Worm (Caenorhabditis elegans) whole organism, L1 larva: ENCODE data around the gene smr-1.

Experiments
- C16A3.4 ChIP-seq: fragments of 150-350 bp; optimal IDR thresholded peaks from 2 replicates; lab custom pipeline; 2014; ENCODE audit warnings: missing biosample characterization, missing genetic modification characterization
- C34B4.2 ChIP-seq: sonication (generic microtip); optimal IDR thresholded peaks from 2 replicates; lab custom pipeline; 2017; ENCODE audit warnings: mild to moderate bottlenecking, missing genetic modification characterization, missing compliant biosample characterization
- Y116A8C.19 ChIP-seq: sonication (generic microtip); optimal IDR thresholded peaks from 2 replicates; lab custom pipeline; 2016; ENCODE audit warnings: missing compliant biosample characterization, missing genetic modification characterization, borderline replicate concordance
- aha-1 ChIP-seq: fragments of 150-350 bp; optimal IDR thresholded peaks from 2 replicates; lab custom pipeline; 2014; ENCODE audit warnings: missing biosample characterization, missing genetic modification characterization
- alr-1 ChIP-seq: fragments of 200-800 bp; sonication (Bioruptor generic); optimal IDR thresholded peaks from 2 replicates; lab custom pipeline; 2018; ENCODE audit warnings: borderline replicate concordance, mild to moderate bottlenecking, missing genetic modification characterization, missing compliant biosample characterization
- ama-1 ChIP-seq: fragments of 150-350 bp; optimal IDR thresholded peaks from 2 replicates; lab custom pipeline; 2014
- blmp-1 ChIP-seq: fragments of 150-350 bp; optimal IDR thresholded peaks from 2 replicates; lab custom pipeline; 2014; ENCODE audit warnings: missing biosample characterization, missing genetic modification characterization
- ceh-8 ChIP-seq: fragments of 200-800 bp; sonication (Bioruptor generic); optimal IDR thresholded peaks from 2 replicates; lab custom pipeline; 2018; ENCODE audit warnings: mild to moderate bottlenecking, missing genetic modification characterization, moderate library complexity, missing compliant biosample characterization
- ceh-82 ChIP-seq, 3 experiments: fragments of 150-350 bp in 1 of 3; sonication (generic microtip) in 2 of 3; optimal IDR thresholded peaks; 2 replicates each; lab custom pipeline; 2014 to 2017; ENCODE audit warnings: missing biosample characterization in 3 of 3, missing genetic modification characterization in 3 of 3
- ceh-88 ChIP-seq: fragments of 200-800 bp; sonication (Bioruptor generic); IDR thresholded peaks from 2 replicates; pipeline ENCODE4 v1.3.6; 2022; ENCODE audit warnings: missing genetic modification characterization, missing compliant biosample characterization
- ces-1 ChIP-seq: fragments of 150-350 bp; optimal IDR thresholded peaks from 2 replicates; lab custom pipeline; 2014; ENCODE audit warnings: missing biosample characterization, missing genetic modification reagents, missing genetic modification characterization
- dpl-1 ChIP-seq, 3 experiments: fragments of 150-350 bp in 2 of 3; sonication (generic microtip) in 1 of 3; optimal IDR thresholded peaks; 2 replicates each; lab custom pipeline; 2014 to 2017; ENCODE audit warnings: missing biosample characterization in 3 of 3, missing genetic modification characterization in 3 of 3, missing genetic modification reagents in 3 of 3
- dsc-1 ChIP-seq: sonication (generic microtip); optimal IDR thresholded peaks from 2 replicates; lab custom pipeline; 2016; ENCODE audit warnings: mild to moderate bottlenecking, missing genetic modification characterization, missing compliant biosample characterization
- egl-13 ChIP-seq: sonication (generic microtip); optimal IDR thresholded peaks from 2 replicates; lab custom pipeline; 2016; ENCODE audit warnings: missing genotype, missing genetic modification reagents, missing genetic modification characterization, missing compliant biosample characterization
- egl-27 ChIP-seq, 2 experiments: fragments of 150-350 bp in 1 of 2; sonication (generic microtip); optimal IDR thresholded peaks; 3 replicates each; lab custom pipeline; 2017 to 2018; ENCODE audit warnings: missing biosample characterization in 2 of 2, missing genetic modification characterization in 2 of 2, missing genetic modification reagents in 2 of 2
- elt-2 ChIP-seq: sonication (generic microtip); optimal IDR thresholded peaks from 2 replicates; lab custom pipeline; 2016; ENCODE audit warnings: missing genetic modification characterization, mild to moderate bottlenecking, inconsistent platforms, missing compliant biosample characterization, missing genetic modification reagents
- elt-3 ChIP-seq, 6 experiments: fragments of 150-350 bp in 1 of 6; sonication (generic microtip); optimal IDR thresholded peaks; 2 replicates each; lab custom pipeline; 2017 to 2018; ENCODE audit warnings: missing biosample characterization in 6 of 6, missing genetic modification characterization in 6 of 6, inconsistent platforms in 1 of 6
- fkh-10 ChIP-seq: sonication (generic microtip); optimal IDR thresholded peaks from 2 replicates; lab custom pipeline; 2017; ENCODE audit warnings: missing biosample characterization, missing genetic modification reagents, missing genetic modification characterization
- fkh-4 ChIP-seq: sonication (generic microtip); optimal IDR thresholded peaks from 2 replicates; lab custom pipeline; 2016; ENCODE audit warnings: missing compliant biosample characterization, missing genetic modification characterization, borderline replicate concordance
- fos-1 ChIP-seq: fragments of 150-350 bp; optimal IDR thresholded peaks from 2 replicates; lab custom pipeline; 2014; ENCODE audit warnings: missing biosample characterization, missing genetic modification characterization
- grh-1 ChIP-seq: fragments of 200-800 bp; sonication (Bioruptor generic); IDR thresholded peaks from 2 replicates; pipeline ENCODE4 v1.3.6; 2022; ENCODE audit warnings: missing genetic modification reagents, missing genetic modification characterization, missing compliant biosample characterization
- hlh-4 ChIP-seq: sonication (generic microtip); optimal IDR thresholded peaks from 2 replicates; lab custom pipeline; 2016; ENCODE audit warnings: mild to moderate bottlenecking, missing genetic modification characterization, missing compliant biosample characterization
- irx-1 ChIP-seq: sonication (generic microtip); optimal IDR thresholded peaks from 2 replicates; lab custom pipeline; 2016; ENCODE audit warnings: missing genetic modification characterization, missing compliant biosample characterization
- isw-1 ChIP-seq: fragments of 200-800 bp; sonication (Bioruptor generic); IDR thresholded peaks from 2 replicates; pipeline ENCODE4 v1.3.6; 2022; ENCODE audit warnings: missing genetic modification characterization, missing compliant biosample characterization
- lin-13 ChIP-seq: fragments of 150-350 bp; optimal IDR thresholded peaks from 2 replicates; lab custom pipeline; 2014; ENCODE audit warnings: missing biosample characterization, missing genetic modification reagents, missing genetic modification characterization
- lin-14 ChIP-seq: fragments of 200-800 bp; sonication (Bioruptor generic); optimal IDR thresholded peaks from 2 replicates; lab custom pipeline; 2018; ENCODE audit warnings: mild to moderate bottlenecking, missing genetic modification characterization, moderate library complexity, missing compliant biosample characterization
- lin-39 ChIP-seq: fragments of 150-350 bp; optimal IDR thresholded peaks from 2 replicates; lab custom pipeline; 2014; ENCODE audit warnings: missing biosample characterization, missing genetic modification reagents, missing genetic modification characterization
- lsy-2 ChIP-seq, 2 experiments: fragments of 150-350 bp; optimal IDR thresholded peaks; 2 replicates each; lab custom pipeline; 2014; ENCODE audit warnings: missing biosample characterization in 2 of 2, missing genetic modification characterization in 2 of 2
- mef-2 ChIP-seq: fragments of 150-350 bp; optimal IDR thresholded peaks from 2 replicates; lab custom pipeline; 2014; ENCODE audit warnings: missing biosample characterization, missing genetic modification characterization
- mep-1 ChIP-seq: fragments of 150-350 bp; optimal IDR thresholded peaks from 2 replicates; lab custom pipeline; 2014; ENCODE audit warnings: missing biosample characterization, missing genetic modification characterization
- nhr-12 ChIP-seq: sonication (generic microtip); optimal IDR thresholded peaks from 2 replicates; lab custom pipeline; 2017; ENCODE audit warnings: missing biosample characterization, missing genetic modification characterization
- nhr-19 ChIP-seq: fragments of 200-800 bp; sonication (Bioruptor generic); conservative IDR thresholded peaks from 2 replicates; pipeline ENCODE4 v1.3.6; 2022; ENCODE audit warnings: missing genetic modification characterization, missing compliant biosample characterization
- nhr-20 ChIP-seq: sonication (generic microtip); optimal IDR thresholded peaks from 2 replicates; lab custom pipeline; 2016; ENCODE audit warnings: mild to moderate bottlenecking, missing genetic modification characterization, missing compliant biosample characterization
- nhr-237 ChIP-seq: fragments of 150-350 bp; optimal IDR thresholded peaks from 2 replicates; lab custom pipeline; 2014; ENCODE audit warnings: missing biosample characterization, missing genetic modification characterization
- nhr-47 ChIP-seq: sonication (generic microtip); optimal IDR thresholded peaks from 2 replicates; lab custom pipeline; 2016; ENCODE audit warnings: mild to moderate bottlenecking, missing genetic modification characterization, moderate library complexity, missing compliant biosample characterization
- nhr-71 ChIP-seq: sonication (generic microtip); optimal IDR thresholded peaks from 2 replicates; lab custom pipeline; 2016; ENCODE audit warnings: mild to moderate bottlenecking, missing genetic modification characterization, moderate library complexity, missing compliant biosample characterization
- nhr-77 ChIP-seq: fragments of 150-350 bp; optimal IDR thresholded peaks from 2 replicates; lab custom pipeline; 2014; ENCODE audit warnings: missing biosample characterization, missing genetic modification characterization
- nhr-84 ChIP-seq: sonication (generic microtip); optimal IDR thresholded peaks from 2 replicates; lab custom pipeline; 2017; ENCODE audit warnings: missing biosample characterization, missing genetic modification characterization
- nhr-90 ChIP-seq: sonication (generic microtip); optimal IDR thresholded peaks from 2 replicates; lab custom pipeline; 2016; ENCODE audit warnings: mild to moderate bottlenecking, missing genetic modification characterization, missing compliant biosample characterization; ENCODE audit not compliant: poor library complexity
- pax-3 ChIP-seq: fragments of 200-800 bp; sonication (Bioruptor generic); optimal IDR thresholded peaks from 2 replicates; lab custom pipeline; 2018; ENCODE audit warnings: mild to moderate bottlenecking, missing genetic modification characterization, moderate library complexity, missing compliant biosample characterization
- pqm-1 ChIP-seq: sonication (generic microtip); optimal IDR thresholded peaks from 3 replicates; lab custom pipeline; 2017; ENCODE audit warnings: missing biosample characterization, missing genetic modification characterization
- rnt-1 ChIP-seq: sonication (generic microtip); optimal IDR thresholded peaks from 2 replicates; lab custom pipeline; 2016; ENCODE audit warnings: mild to moderate bottlenecking, missing genetic modification characterization, moderate library complexity, missing compliant biosample characterization
- sox-4 ChIP-seq: sonication (generic microtip); optimal IDR thresholded peaks from 2 replicates; lab custom pipeline; 2016; ENCODE audit warnings: missing genetic modification characterization, missing compliant biosample characterization
- tbx-2 ChIP-seq: sonication (generic microtip); optimal IDR thresholded peaks from 2 replicates; lab custom pipeline; 2016; ENCODE audit warnings: missing genetic modification characterization, missing compliant biosample characterization
- tlp-1 ChIP-seq: fragments of 150-350 bp; optimal IDR thresholded peaks from 2 replicates; lab custom pipeline; 2014; ENCODE audit warnings: missing biosample characterization, missing genetic modification characterization
- unc-130 ChIP-seq: fragments of 150-350 bp; optimal IDR thresholded peaks from 2 replicates; lab custom pipeline; 2017; ENCODE audit warnings: missing biosample characterization, missing genetic modification characterization, inconsistent platforms
- unc-30 ChIP-seq: sonication (generic microtip); optimal IDR thresholded peaks from 2 replicates; lab custom pipeline; 2017; ENCODE audit warnings: missing biosample characterization, missing genetic modification characterization
- unc-86 ChIP-seq: sonication (generic microtip); optimal IDR thresholded peaks from 2 replicates; lab custom pipeline; 2016; ENCODE audit warnings: missing genetic modification characterization, missing compliant biosample characterization
- vab-15 ChIP-seq: sonication (generic microtip); optimal IDR thresholded peaks from 2 replicates; lab custom pipeline; 2017; ENCODE audit warnings: missing genotype, mild to moderate bottlenecking, missing genetic modification characterization, missing compliant biosample characterization
- zag-1 ChIP-seq: fragments of 150-350 bp; optimal IDR thresholded peaks from 2 replicates; lab custom pipeline; 2014; ENCODE audit warnings: missing biosample characterization, missing genetic modification characterization
- zip-4 ChIP-seq: fragments of 200-800 bp; sonication (Bioruptor generic); optimal IDR thresholded peaks from 2 replicates; lab custom pipeline; 2018; ENCODE audit warnings: mild to moderate bottlenecking, missing genetic modification characterization, moderate library complexity, missing compliant biosample characterization
- ztf-11 ChIP-seq, 2 experiments: sonication (generic microtip); optimal IDR thresholded peaks; 2 replicates each; lab custom pipeline; 2016 to 2017; ENCODE audit warnings: missing genetic modification characterization in 2 of 2, missing biosample characterization in 1 of 2, missing compliant biosample characterization in 1 of 2
- ztf-4 ChIP-seq: fragments of 150-350 bp; optimal IDR thresholded peaks from 2 replicates; lab custom pipeline; 2014; ENCODE audit warnings: missing biosample characterization, missing genetic modification characterization

The smr-1 gene

DNA sequence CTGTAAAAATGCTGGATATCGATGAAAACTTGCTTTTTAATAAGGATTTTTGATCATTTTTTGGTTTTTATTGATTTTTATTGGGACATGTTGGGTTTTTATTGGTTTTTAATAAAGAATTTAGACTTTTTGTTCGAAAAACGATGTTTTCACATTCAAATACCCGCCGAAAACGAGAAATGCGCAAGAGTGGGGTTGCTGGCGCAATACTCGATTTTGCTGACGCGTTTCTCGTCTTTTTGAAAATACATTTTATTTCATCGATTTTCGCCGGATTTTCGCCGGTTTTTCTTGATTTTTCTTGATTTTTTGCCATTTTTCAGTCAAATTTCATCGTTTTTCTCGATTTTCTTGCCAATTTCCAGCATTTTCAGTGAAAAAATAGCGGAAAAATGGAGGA lies at the start of gene smr-1:
Gene smr-1, plus strand, starts transcription at position 375 of the 400 bp plus-strand sequence.
- peak; percentile 95 for TF ChIP-seq nhr-47 (tag; lab: Kevin White, UChicago)
- no peak for TF ChIP-seq mef-2 (tag; lab: Kevin White, UChicago)
- TF ChIP-seq pqm-1, result no peak
- peak; percentile 86 for TF ChIP-seq nhr-90 (tag; lab: Kevin White, UChicago)
- TF ChIP-seq C34B4.2 (tag; lab: Kevin White, UChicago), result peak; percentile 1
- TF ChIP-seq ama-1, result peak; percentile 50
- TF ChIP-seq nhr-20 (tag; lab: Kevin White, UChicago), result peak; percentile 84
- TF ChIP-seq ces-1, result no peak
- no peak for TF ChIP-seq nhr-84 (tag; lab: Kevin White, UChicago)
- TF ChIP-seq fkh-4 (tag; lab: Kevin White, UChicago), result peak; percentile 53
- TF ChIP-seq elt-3 (tag; optimal IDR thresholded peaks at IDR 0.05; lab: Kevin White, UChicago), result peak in 2 of 6 experiments; percentile 69 to 74
- TF ChIP-seq nhr-71 (tag; lab: Kevin White, UChicago), result peak; percentile 90
- TF ChIP-seq lin-39 (tag; lab: Kevin White, UChicago), result peak; percentile 92
- TF ChIP-seq dsc-1 (tag; lab: Kevin White, UChicago), result peak; percentile 86
- TF ChIP-seq zag-1 (tag; lab: Kevin White, UChicago), result peak; percentile 32
- peak; percentile 98 to 99 (median 99) for TF ChIP-seq dpl-1 (GFP tag; optimal IDR thresholded peaks at IDR 0.05; lab: Kevin White, UChicago)
- TF ChIP-seq sox-4, result peak; percentile 51
- TF ChIP-seq lin-13 (GFP tag; lab: Kevin White, UChicago), result peak; percentile 90
- peak; percentile 81 for TF ChIP-seq fos-1 (tag; lab: Kevin White, UChicago)
- peak; percentile 73 for TF ChIP-seq nhr-77 (tag; lab: Kevin White, UChicago)
- TF ChIP-seq Y116A8C.19 (tag; lab: Kevin White, UChicago), result no peak
- no peak for TF ChIP-seq ztf-4 (tag; lab: Kevin White, UChicago)
- peak in 1 of 2 experiments; percentile 71 for TF ChIP-seq ztf-11 (tag; optimal IDR thresholded peaks at IDR 0.05; lab: Kevin White, UChicago)
- peak; percentile 24 for TF ChIP-seq aha-1 (tag; lab: Kevin White, UChicago)
- peak; percentile 71 for TF ChIP-seq pax-3 (tag; lab: Kevin White, UChicago)
- peak; percentile 84 for TF ChIP-seq unc-86 (tag; lab: Kevin White, UChicago)
- peak; percentile 37; the same call in 1 of the 2 replicates for TF ChIP-seq ceh-88
- TF ChIP-seq fkh-10 (GFP tag; lab: Kevin White, UChicago), result peak; percentile 55
- no peak for TF ChIP-seq alr-1 (tag; lab: Kevin White, UChicago)
- TF ChIP-seq unc-130 (tag; lab: Kevin White, UChicago), result peak; percentile 91
- peak; percentile 41 for TF ChIP-seq elt-2 (tag; lab: Kevin White, UChicago)
- TF ChIP-seq unc-30 (tag; lab: Kevin White, UChicago), result no peak
- TF ChIP-seq hlh-4 (tag; lab: Kevin White, UChicago), result no peak
- TF ChIP-seq tbx-2, result peak; percentile 85
- peak; percentile 81 for TF ChIP-seq isw-1
- TF ChIP-seq tlp-1 (tag; lab: Kevin White, UChicago), result no peak
- peak; percentile 62 for TF ChIP-seq egl-13 (tag; lab: Kevin White, UChicago)
- TF ChIP-seq ceh-82 (tag; optimal IDR thresholded peaks at IDR 0.05; lab: Kevin White, UChicago), result peak; percentile 94
- TF ChIP-seq lin-14 (GFP tag; lab: Kevin White, UChicago), result peak; percentile 78
- TF ChIP-seq grh-1, result peak; percentile 88
- no peak for TF ChIP-seq nhr-12
- TF ChIP-seq C16A3.4 (tag; lab: Kevin White, UChicago), result peak; percentile 76
- peak; percentile 84 for TF ChIP-seq irx-1 (tag; lab: Kevin White, UChicago)
- peak; percentile 77 for TF ChIP-seq zip-4 (GFP tag; lab: Kevin White, UChicago)
- TF ChIP-seq mep-1 (tag; lab: Kevin White, UChicago), result peak; percentile 97
- peak; percentile 75 for TF ChIP-seq blmp-1 (tag; lab: Kevin White, UChicago)
- TF ChIP-seq nhr-19 (GFP tag; lab: Robert Waterston, UW), result peak; percentile 89
- no peak for TF ChIP-seq vab-15 (tag; lab: Kevin White, UChicago)
- peak; percentile 95 for TF ChIP-seq rnt-1 (tag; lab: Kevin White, UChicago)
- peak; percentile 33 for TF ChIP-seq nhr-237
- TF ChIP-seq egl-27 (tag; optimal IDR thresholded peaks at IDR 0.05; lab: Kevin White, UChicago), result no peak
- TF ChIP-seq lsy-2 (tag; optimal IDR thresholded peaks at IDR 0.05; lab: Kevin White, UChicago), result peak; percentile 92 to 93
- TF ChIP-seq ceh-8 (GFP tag; lab: Kevin White, UChicago), result peak; percentile 86
